Fruit fly (Drosophila melanogaster): ENCODE data around the gene CG10853.

CG10853 gene

dm6 chr3L:3947301-3947941 is at the start of gene CG10853:
CG10853 (plus strand) TSS chr3L:3947891.
- TF ChIP-seq Rel (GFP tag; optimal IDR thresholded peaks at IDR 0.05) (no peak), Rel (tag; optimal IDR thresholded peaks at IDR 0.05) (no peak), sage (GFP tag; optimal IDR thresholded peaks at IDR 0.05) (peak; percentile 26)

DNA sequence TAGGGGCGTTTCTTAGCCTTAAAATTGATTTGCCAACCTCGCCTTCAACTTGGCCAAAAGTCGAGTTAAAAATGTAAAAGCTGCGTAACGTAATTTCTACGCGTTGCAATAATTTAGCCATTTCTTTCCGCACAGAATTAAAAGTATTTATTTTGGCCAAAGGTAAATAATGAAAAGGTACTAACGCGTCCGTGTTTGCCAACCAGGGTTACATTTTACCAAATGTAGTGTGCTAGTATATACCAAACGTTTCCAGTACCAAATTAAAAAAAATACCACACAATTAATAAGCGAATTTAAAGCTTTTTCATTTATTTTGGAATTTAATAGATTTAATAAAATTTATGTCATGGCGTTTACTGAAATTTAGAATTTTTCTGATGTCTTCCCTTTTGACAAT is 48.7 kb upstream of the CG10853 start, which contains the start of gene Ccz1:
Ccz1 (minus strand) TSS at position 179 of the 400 bp plus-strand sequence.
- TF ChIP-seq dmrt93B (GFP tag; optimal IDR thresholded peaks at IDR 0.05) (peak; percentile 50), dsf (GFP tag; optimal IDR thresholded peaks at IDR 0.05; ENCODE audit: borderline replicate concordance) (peak; percentile 70), rgr (GFP tag; optimal IDR thresholded peaks at IDR 0.05) (peak; percentile 85), br (GFP tag; optimal IDR thresholded peaks at IDR 0.05) (peak; percentile 54), N (GFP tag; optimal IDR thresholded peaks at IDR 0.05) (no peak), tai (GFP tag; optimal IDR thresholded peaks at IDR 0.05) (no peak), fru (GFP tag; optimal IDR thresholded peaks at IDR 0.05) (peak; percentile 48), CG9705 (GFP tag; optimal IDR thresholded peaks at IDR 0.05) (peak; percentile 64), pan (optimal IDR thresholded peaks at IDR 0.05) (no peak), Jra (GFP tag; optimal IDR thresholded peaks at IDR 0.05) (peak; percentile 86), CG32264 (GFP tag; optimal IDR thresholded peaks at IDR 0.05) (peak; percentile 51), dl (GFP tag; optimal IDR thresholded peaks at IDR 0.05; ENCODE audit: insufficient read depth in 1 of 2, partially characterized antibody in 2 of 2) (no peak), Mio (GFP tag; optimal IDR thresholded peaks at IDR 0.05) (no peak), jim (GFP tag; optimal IDR thresholded peaks at IDR 0.05) (peak; percentile 85), lola (GFP tag; optimal IDR thresholded peaks at IDR 0.05) (no peak), sage (GFP tag; optimal IDR thresholded peaks at IDR 0.05) (no peak), Myc (optimal IDR thresholded peaks at IDR 0.05) (no peak), usp (GFP tag; optimal IDR thresholded peaks at IDR 0.05) (no peak), Dif (GFP tag; optimal IDR thresholded peaks at IDR 0.05; ENCODE audit: partially characterized antibody) (no peak), Rel (GFP tag; optimal IDR thresholded peaks at IDR 0.05) (no peak), Rel (tag; optimal IDR thresholded peaks at IDR 0.05) (peak; percentile 32), Hnf4 (GFP tag; optimal IDR thresholded peaks at IDR 0.05) (peak; percentile 90), psq (GFP tag; optimal IDR thresholded peaks at IDR 0.05) (peak; percentile 60), Abd-B (GFP tag; optimal IDR thresholded peaks at IDR 0.05) (no peak), Hr78 (GFP tag; optimal IDR thresholded peaks at IDR 0.05) (no peak), sv (GFP tag; optimal IDR thresholded peaks at IDR 0.05) (peak; percentile 62), Vsx2 (GFP tag; optimal IDR thresholded peaks at IDR 0.05; ENCODE audit: partially characterized antibody) (no peak), Sp1 (GFP tag; optimal IDR thresholded peaks at IDR 0.05) (peak; percentile 40), GATAd (GFP tag; optimal IDR thresholded peaks at IDR 0.05) (peak; percentile 71), ey (GFP tag; optimal IDR thresholded peaks at IDR 0.05) (peak; percentile 64), brk (GFP tag; optimal IDR thresholded peaks at IDR 0.05) (no peak), Hr83 (GFP tag; optimal IDR thresholded peaks at IDR 0.05; ENCODE audit: poor library complexity, severe bottlenecking) (peak; percentile 97), h (GFP tag; optimal IDR thresholded peaks at IDR 0.05) (peak; percentile 73), OdsH (GFP tag; optimal IDR thresholded peaks at IDR 0.05) (peak; percentile 66), HLH106 (tag; optimal IDR thresholded peaks at IDR 0.05) (peak; percentile 23), woc (GFP tag; optimal IDR thresholded peaks at IDR 0.05) (peak; percentile 28), foxo (GFP tag; optimal IDR thresholded peaks at IDR 0.05) (peak; percentile 21 to 67)

- TF ChIP-seq brk (GFP tag; optimal IDR thresholded peaks at IDR 0.05): no peak
- no peak for TF ChIP-seq ey (GFP tag; optimal IDR thresholded peaks at IDR 0.05)
- TF ChIP-seq Hr83 (GFP tag; optimal IDR thresholded peaks at IDR 0.05; ENCODE audit: poor library complexity, severe bottlenecking): peak; percentile 29
- TF ChIP-seq CG9705 (GFP tag; optimal IDR thresholded peaks at IDR 0.05): no peak
- TF ChIP-seq rgr (GFP tag; optimal IDR thresholded peaks at IDR 0.05): peak; percentile 6
- TF ChIP-seq Hnf4 (GFP tag; optimal IDR thresholded peaks at IDR 0.05): peak; percentile 72
- no peak for TF ChIP-seq Abd-B (GFP tag; optimal IDR thresholded peaks at IDR 0.05)
- TF ChIP-seq psq (GFP tag; optimal IDR thresholded peaks at IDR 0.05): peak; percentile 80
- peak; percentile 56 for TF ChIP-seq Jra (GFP tag; optimal IDR thresholded peaks at IDR 0.05)
Measured at dm6 chr3L:3901865-3902490, 45.7 kb upstream of the CG10853 start.
